Fruit fly (Drosophila melanogaster) whole organism, wandering third instar larva: ENCODE measurements around the gene CG13893.
A peak's percentile ranks its signal among the peaks of the same experiment; 100 is the strongest.

Experiments
- CG32264 ChIP-seq: fragments of 200-800 bp; sonication (Bioruptor generic); optimal IDR thresholded peaks from 2 replicates; lab custom pipeline; 2016; ENCODE audit warnings: missing biosample characterization, missing genetic modification characterization
- Mio ChIP-seq: sonication (Bioruptor generic); optimal IDR thresholded peaks from 2 replicates; lab custom pipeline; 2016; ENCODE audit warnings: missing biosample characterization, missing genetic modification characterization
- dl ChIP-seq, 2 experiments: fragments of 175-275, 200-275 bp in 1 of 2; fragments of 200-275 bp in 1 of 2; sonication (Bioruptor generic); optimal IDR thresholded peaks; lab custom pipeline; 2018; ENCODE audit warnings: mild to moderate bottlenecking in 2 of 2, missing biosample characterization in 2 of 2, missing genetic modification characterization in 2 of 2, moderate library complexity in 2 of 2; ENCODE audit not compliant: partially characterized antibody in 2 of 2, insufficient read depth in 1 of 2
- dsf ChIP-seq: sonication (Bioruptor generic); optimal IDR thresholded peaks from 2 replicates; lab custom pipeline; 2016; ENCODE audit warnings: missing biosample characterization, missing genetic modification characterization, borderline replicate concordance
- ey ChIP-seq: fragments of 200-800 bp; sonication (Bioruptor generic); optimal IDR thresholded peaks from 2 replicates; lab custom pipeline; 2016; ENCODE audit warnings: missing biosample characterization, missing genetic modification characterization
- fru ChIP-seq: fragments of 200-800 bp; sonication (Bioruptor generic); optimal IDR thresholded peaks from 3 replicates; lab custom pipeline; 2016; ENCODE audit warnings: missing biosample characterization, mild to moderate bottlenecking, missing genetic modification characterization
- h ChIP-seq: fragments of 200-800 bp; sonication (Bioruptor generic); optimal IDR thresholded peaks from 3 replicates; lab custom pipeline; 2016; ENCODE audit warnings: missing biosample characterization, mild to moderate bottlenecking, missing genetic modification characterization
- lola ChIP-seq: fragments of >200 bp; optimal IDR thresholded peaks from 2 replicates; lab custom pipeline; 2017; ENCODE audit warnings: missing biosample characterization, missing genetic modification characterization
- sv ChIP-seq: fragments of 200-800 bp; sonication (Bioruptor generic); optimal IDR thresholded peaks from 3 replicates; lab custom pipeline; 2016; ENCODE audit warnings: missing biosample characterization, missing genetic modification characterization
- woc ChIP-seq: sonication (Bioruptor generic); optimal IDR thresholded peaks from 2 replicates; lab custom pipeline; 2016; ENCODE audit warnings: missing biosample characterization, mild to moderate bottlenecking, missing genetic modification characterization

DNA sequence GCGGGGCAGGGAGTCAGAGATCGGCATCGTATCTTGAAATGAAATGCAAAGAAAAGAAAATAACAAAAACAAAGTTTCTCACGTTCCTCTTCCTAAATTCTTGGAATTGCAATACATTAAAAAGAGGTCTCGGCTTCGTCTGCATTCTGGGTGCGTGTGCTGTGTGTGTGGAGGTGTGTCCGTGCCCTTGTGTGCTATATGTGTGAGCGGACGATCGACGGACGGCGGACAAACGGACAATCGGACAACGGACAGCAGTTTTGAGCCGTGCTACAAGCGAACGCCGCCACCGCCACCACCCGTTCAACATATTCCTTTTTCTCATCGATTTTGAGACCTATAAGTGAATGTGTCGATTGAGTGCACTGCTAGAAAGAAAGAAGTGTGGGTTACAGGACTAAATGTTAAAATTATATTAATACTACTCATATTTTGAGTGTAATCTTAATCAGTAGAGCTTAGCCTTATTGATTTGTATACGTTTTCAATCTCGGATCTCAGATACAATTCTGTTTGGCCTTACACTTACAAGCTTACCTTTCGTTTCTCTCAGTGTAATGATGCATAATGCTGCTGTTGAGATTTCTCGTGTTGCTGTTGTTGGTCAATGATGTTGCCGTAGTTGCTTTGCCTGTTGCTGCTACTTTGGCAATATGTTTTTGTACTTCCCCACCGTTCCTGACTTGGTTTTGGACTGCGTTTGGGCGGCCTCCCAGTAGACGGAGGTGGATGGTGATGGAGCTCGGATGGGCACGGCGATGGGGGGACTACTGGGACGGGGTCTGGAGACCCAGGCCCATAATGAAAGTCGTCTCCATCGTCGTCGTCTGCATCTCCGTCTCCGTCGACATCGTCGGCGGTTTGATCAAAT, 17.5 kb upstream of the CG13893 start:
- TF ChIP-seq dsf (GFP tag; lab: Kevin White, UChicago) (peak; percentile 82), fru (GFP tag; lab: Kevin White, UChicago) (peak; percentile 97), ey (GFP tag; lab: Kevin White, UChicago) (peak; percentile 96), woc (peak; percentile 95), lola (GFP tag; lab: Kevin White, UChicago) (no peak), Mio (GFP tag; lab: Kevin White, UChicago) (no peak), CG32264 (GFP tag; lab: Kevin White, UChicago) (peak; percentile 84), dl (GFP tag; optimal IDR thresholded peaks at IDR 0.05; lab: Kevin White, UChicago; ENCODE audit: insufficient read depth in 1 of 2, partially characterized antibody in 2 of 2) (no peak), sv (GFP tag; lab: Kevin White, UChicago) (peak; percentile 70), h (peak; percentile 97)
